Worm (Caenorhabditis elegans) whole organism, late embryonic: Measurements from ENCODE around the gene oac-23.

Experiments
- K02D7.2 ChIP-seq: sonication (generic microtip); optimal IDR thresholded peaks from 2 replicates; lab custom pipeline; 2017; ENCODE audit warnings: mild to moderate bottlenecking, missing genetic modification characterization, missing compliant biosample characterization
- T23F11.4 ChIP-seq: fragments of 200-800 bp; sonication (Bioruptor generic); optimal IDR thresholded peaks from 2 replicates; lab custom pipeline; 2018; ENCODE audit warnings: mild to moderate bottlenecking, missing genetic modification characterization, missing compliant biosample characterization
- Y22D7AL.16 ChIP-seq: sonication (generic microtip); optimal IDR thresholded peaks from 2 replicates; lab custom pipeline; 2016; ENCODE audit warnings: missing genetic modification characterization, missing compliant biosample characterization
- ahr-1 ChIP-seq: sonication (generic microtip); optimal IDR thresholded peaks from 2 replicates; lab custom pipeline; 2016; ENCODE audit warnings: missing genetic modification characterization, missing compliant biosample characterization
- ceh-18 ChIP-seq: sonication (generic microtip); optimal IDR thresholded peaks from 2 replicates; lab custom pipeline; 2016; ENCODE audit warnings: missing genetic modification characterization, missing compliant biosample characterization
- ceh-19 ChIP-seq: fragments of 200-800 bp; sonication (Bioruptor generic); optimal IDR thresholded peaks from 2 replicates; lab custom pipeline; 2018; ENCODE audit warnings: mild to moderate bottlenecking, missing genetic modification characterization, missing compliant biosample characterization
- ceh-31 ChIP-seq: sonication (generic microtip); optimal IDR thresholded peaks from 2 replicates; lab custom pipeline; 2016; ENCODE audit warnings: missing genetic modification characterization, missing compliant biosample characterization
- ceh-34 ChIP-seq: sonication (generic microtip); optimal IDR thresholded peaks from 2 replicates; lab custom pipeline; 2016; ENCODE audit warnings: mild to moderate bottlenecking, missing genetic modification characterization, missing compliant biosample characterization
- ceh-45 ChIP-seq: fragments of 200-800 bp; sonication (Bioruptor generic); IDR thresholded peaks from 2 replicates; pipeline ENCODE4 v1.3.6; 2022; ENCODE audit warnings: missing genetic modification reagents, missing genetic modification characterization, missing compliant biosample characterization
- ceh-9 ChIP-seq: sonication (generic microtip); optimal IDR thresholded peaks from 2 replicates; lab custom pipeline; 2016; ENCODE audit warnings: mild to moderate bottlenecking, missing genetic modification characterization, inconsistent platforms, missing compliant biosample characterization
- elt-2 ChIP-seq: sonication (generic microtip); optimal IDR thresholded peaks from 2 replicates; lab custom pipeline; 2016; ENCODE audit warnings: missing genetic modification reagents, missing genetic modification characterization, missing compliant biosample characterization
- ets-4 ChIP-seq: sonication (generic microtip); optimal IDR thresholded peaks from 2 replicates; lab custom pipeline; 2016; ENCODE audit warnings: missing genetic modification characterization, missing compliant biosample characterization
- fax-1 ChIP-seq: sonication (generic microtip); optimal IDR thresholded peaks from 2 replicates; lab custom pipeline; 2016; ENCODE audit warnings: missing genotype, missing genetic modification characterization, missing compliant biosample characterization
- gmeb-2 ChIP-seq: sonication (generic microtip); optimal IDR thresholded peaks from 2 replicates; lab custom pipeline; 2016; ENCODE audit warnings: missing genetic modification characterization, inconsistent platforms, missing compliant biosample characterization
- nfya-1 ChIP-seq: sonication (generic microtip); optimal IDR thresholded peaks from 2 replicates; lab custom pipeline; 2017; ENCODE audit warnings: missing genetic modification characterization, mild to moderate bottlenecking, missing compliant biosample characterization, antibody characterized with exemption, moderate library complexity
- nhr-11 ChIP-seq: fragments of 150-350 bp; optimal IDR thresholded peaks from 2 replicates; lab custom pipeline; 2014; ENCODE audit warnings: missing biosample characterization, missing genetic modification characterization
- nhr-232 ChIP-seq: sonication (generic microtip); optimal IDR thresholded peaks from 2 replicates; lab custom pipeline; 2016; ENCODE audit warnings: missing genetic modification characterization, missing compliant biosample characterization
- pat-9 ChIP-seq: fragments of 200-800 bp; sonication (Bioruptor generic); optimal IDR thresholded peaks from 2 replicates; lab custom pipeline; 2018; ENCODE audit warnings: mild to moderate bottlenecking, missing genetic modification characterization, moderate library complexity, missing compliant biosample characterization
- pax-1 ChIP-seq: fragments of 150-350 bp; optimal IDR thresholded peaks from 2 replicates; lab custom pipeline; 2014; ENCODE audit warnings: missing biosample characterization, missing genetic modification characterization
- pha-2 ChIP-seq: sonication (generic microtip); optimal IDR thresholded peaks from 2 replicates; lab custom pipeline; 2017; ENCODE audit warnings: mild to moderate bottlenecking, missing genetic modification characterization, missing compliant biosample characterization
- pha-4 ChIP-seq: fragments of 150-350 bp; optimal IDR thresholded peaks from 2 replicates; lab custom pipeline; 2018; ENCODE audit warnings: missing biosample characterization, missing genetic modification reagents, missing genetic modification characterization
- pqm-1 ChIP-seq: sonication (generic microtip); optimal IDR thresholded peaks from 2 replicates; lab custom pipeline; 2016; ENCODE audit warnings: missing genetic modification characterization, missing compliant biosample characterization
- ref-2 ChIP-seq: sonication (generic microtip); optimal IDR thresholded peaks from 2 replicates; lab custom pipeline; 2016; ENCODE audit warnings: missing genetic modification characterization, missing compliant biosample characterization
- rnt-1 ChIP-seq: sonication (generic microtip); optimal IDR thresholded peaks from 2 replicates; lab custom pipeline; 2016; ENCODE audit warnings: missing genetic modification characterization, missing compliant biosample characterization
- sox-2 ChIP-seq: fragments of 200-800 bp; sonication (Bioruptor generic); IDR thresholded peaks from 2 replicates; pipeline ENCODE4 v1.3.6; 2022; ENCODE audit warnings: missing genetic modification reagents, missing genetic modification characterization, missing compliant biosample characterization
- syd-9 ChIP-seq: sonication (generic microtip); optimal IDR thresholded peaks from 2 replicates; lab custom pipeline; 2016; ENCODE audit warnings: mild to moderate bottlenecking, missing genetic modification characterization, moderate library complexity, missing compliant biosample characterization
- tbx-7 ChIP-seq: sonication (generic microtip); optimal IDR thresholded peaks from 2 replicates; lab custom pipeline; 2016; ENCODE audit warnings: missing genotype, missing genetic modification characterization, missing compliant biosample characterization
- unc-55 ChIP-seq: sonication (generic microtip); optimal IDR thresholded peaks from 2 replicates; lab custom pipeline; 2017; ENCODE audit warnings: missing biosample characterization, missing genetic modification reagents, missing genetic modification characterization
- zip-5 ChIP-seq: sonication (generic microtip); optimal IDR thresholded peaks from 2 replicates; lab custom pipeline; 2016; ENCODE audit warnings: missing genetic modification characterization, missing compliant biosample characterization

oac-23 gene

ce11 chrIV:3892027-3892426, 10.8 kb downstream of the oac-23 start, which contains the start of gene F56D6.9:
F56D6.9 (plus strand) TSS chrIV:3892327.
- TF ChIP-seq ceh-31 (tag; lab: Kevin White, UChicago): no peak
- TF ChIP-seq, all 69 proteins: peak for 0

- TF ChIP-seq pat-9: no peak
- no peak for TF ChIP-seq nhr-232 (tag; lab: Kevin White, UChicago)
- TF ChIP-seq ceh-9 (tag; lab: Kevin White, UChicago): no peak
- no peak for TF ChIP-seq pha-2 (tag; lab: Kevin White, UChicago)
- TF ChIP-seq tbx-7: no peak
- TF ChIP-seq ceh-31 (tag; lab: Kevin White, UChicago): no peak
- TF ChIP-seq pax-1 (tag; lab: Kevin White, UChicago): no peak
- TF ChIP-seq ceh-45 (GFP tag; lab: Robert Waterston, UW): no peak
- TF ChIP-seq ceh-19 (GFP tag; lab: Kevin White, UChicago): no peak
- TF ChIP-seq nhr-11 (tag; lab: Kevin White, UChicago): no peak
- TF ChIP-seq Y22D7AL.16 (tag; lab: Kevin White, UChicago): no peak
These were observed 12.8 kb downstream of the oac-23 start, which contains the start of gene F56D6.8 for ce11 chrIV:3894004-3894480. F56D6.8 (minus strand) TSS chrIV:3894430.

- no peak for TF ChIP-seq nfya-1 (tag; lab: Kevin White, UChicago)
- TF ChIP-seq elt-2 (tag; lab: Kevin White, UChicago): no peak
- no peak for TF ChIP-seq nhr-11 (tag; lab: Kevin White, UChicago)
- TF ChIP-seq ref-2 (tag; lab: Kevin White, UChicago): no peak
- TF ChIP-seq zip-5 (tag; lab: Kevin White, UChicago): no peak
- TF ChIP-seq pqm-1: no peak
- no peak for TF ChIP-seq nhr-232 (tag; lab: Kevin White, UChicago)
- no peak for TF ChIP-seq ets-4
- TF ChIP-seq rnt-1: no peak
- TF ChIP-seq Y22D7AL.16 (tag; lab: Kevin White, UChicago): no peak
These were observed 13.5 kb downstream of the oac-23 start, which contains the start of gene dct-8 for ce11 chrIV:3894770-3895169. dct-8 (plus strand) TSS chrIV:3895070.

DNA sequence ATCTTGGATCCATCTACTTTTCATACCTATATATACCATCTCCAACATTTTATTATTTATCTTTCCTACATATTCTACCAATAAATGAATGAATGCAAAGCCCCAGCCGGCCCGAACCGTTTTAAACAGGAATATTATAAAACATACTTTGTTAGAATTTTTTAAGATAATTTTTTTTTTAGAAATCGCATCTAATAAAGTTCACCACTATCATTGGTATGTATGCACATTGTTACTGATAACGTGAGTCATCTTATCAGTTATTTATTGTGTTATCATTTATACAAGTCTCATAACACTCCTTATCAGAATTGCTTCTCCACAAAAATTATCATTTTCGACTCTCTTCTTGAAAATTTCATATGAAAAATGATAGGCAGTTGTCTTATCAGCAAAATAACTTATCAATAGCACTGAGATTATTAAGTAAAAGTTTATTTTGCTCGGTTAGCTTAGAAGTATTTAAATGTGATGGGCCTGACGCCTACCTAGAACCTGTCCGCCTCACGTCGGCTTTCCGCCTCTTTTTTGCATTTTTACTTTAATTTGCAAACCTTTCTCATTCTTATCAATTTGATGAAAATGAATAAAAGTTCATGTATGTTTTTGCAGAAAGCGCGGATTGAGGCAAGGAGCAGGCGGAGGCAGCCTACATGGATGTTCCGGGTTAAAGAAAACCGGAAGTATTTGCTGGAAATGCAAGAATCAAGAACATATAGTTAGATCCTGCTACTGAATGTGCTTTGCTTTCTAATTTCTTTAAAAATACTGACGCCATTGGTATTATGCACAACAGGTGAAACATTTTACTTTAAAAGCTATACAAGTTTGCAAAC, 18.7 kb downstream of the oac-23 start, which contains the start of gene srz-62:
srz-62 (plus strand) TSS at position 786 of the 836 bp plus-strand sequence.
- TF ChIP-seq pqm-1 (peak; percentile 82), sox-2 (GFP tag; lab: Robert Waterston, UW) (no peak), ahr-1 (tag; lab: Kevin White, UChicago) (no peak), elt-2 (tag; lab: Kevin White, UChicago) (peak; percentile 100), zip-5 (tag; lab: Kevin White, UChicago) (peak; percentile 20)
- TF ChIP-seq, all 69 proteins: peak for 3

- TF ChIP-seq K02D7.2 (tag; lab: Kevin White, UChicago): no peak
- no peak for TF ChIP-seq syd-9 (tag; lab: Kevin White, UChicago)
These were observed 21.7 kb downstream of the oac-23 start, which contains the start of gene F56D6.6 for ce11 chrIV:3902955-3903354. F56D6.6 (plus strand) TSS chrIV:3903255.

DNA sequence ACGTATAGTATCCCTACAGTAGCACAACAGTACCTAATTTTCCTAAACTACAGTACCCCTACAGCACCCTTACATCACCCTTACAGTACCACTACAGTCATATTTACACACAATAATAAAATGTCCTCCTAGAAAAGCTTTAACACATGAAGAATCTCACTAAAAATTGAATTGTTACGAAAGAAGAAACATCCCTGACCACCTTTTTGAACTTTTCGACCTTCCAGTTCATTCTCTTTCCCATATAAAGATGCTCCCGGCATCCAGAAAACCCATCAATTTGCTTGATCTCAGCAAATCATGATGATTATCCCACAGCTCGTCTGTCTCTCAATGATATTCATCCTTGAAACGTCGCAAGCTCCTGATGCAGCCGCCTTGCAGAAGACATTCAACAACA, 23.4 kb downstream of the oac-23 start, which contains the start of gene F56D6.21:
F56D6.21 (plus strand) TSS at position 301 of the 400 bp plus-strand sequence.
- TF ChIP-seq ceh-45 (GFP tag; lab: Robert Waterston, UW) (no peak), ceh-34 (tag; lab: Kevin White, UChicago) (no peak), unc-55 (GFP tag; lab: Kevin White, UChicago) (no peak), gmeb-2 (tag; lab: Kevin White, UChicago) (no peak), fax-1 (no peak), pha-4 (tag; lab: Kevin White, UChicago) (no peak), T23F11.4 (GFP tag; lab: Kevin White, UChicago) (no peak), ceh-18 (tag; lab: Kevin White, UChicago) (no peak), Y22D7AL.16 (tag; lab: Kevin White, UChicago) (no peak)
